Fruit fly (Drosophila melanogaster) whole organism, embryonic: ENCODE measurements around the gene CG3349.
A peak's percentile ranks its signal among the peaks of the same experiment; 100 is the strongest.

Source experiments
- Asciz ChIP-seq: fragments of 200-800 bp; sonication (Bioruptor generic); optimal IDR thresholded peaks from 2 replicates; lab custom pipeline; 2017; ENCODE audit warnings: missing biosample characterization, mild to moderate bottlenecking, missing genetic modification characterization, missing genetic modification reagents
- Awh ChIP-seq: fragments of 200-800 bp; sonication (Bioruptor generic); IDR thresholded peaks from 2 replicates; pipeline ENCODE4, ENCODE4 v1.3.6; 2022; ENCODE audit warnings: missing biosample characterization, missing genetic modification characterization
- B-H2 ChIP-seq: fragments of 200-800 bp; sonication (Bioruptor generic); optimal IDR thresholded peaks from 2 replicates; lab custom pipeline; 2018; ENCODE audit warnings: missing biosample characterization, mild to moderate bottlenecking, missing genetic modification characterization
- CG10654 ChIP-seq: fragments of 200-800 bp; sonication (Bioruptor generic); optimal IDR thresholded peaks from 2 replicates; lab custom pipeline; 2016; ENCODE audit warnings: missing biosample characterization, missing genetic modification characterization
- CG10959 ChIP-seq: fragments of 200-800 bp; sonication (Bioruptor generic); IDR thresholded peaks from 2 replicates; pipeline ENCODE4 v1.3.6; 2022; ENCODE audit warnings: missing biosample characterization, missing genetic modification characterization
- CG1233 ChIP-seq: fragments of 200-800 bp; sonication (Bioruptor generic); optimal IDR thresholded peaks from 4 replicates; lab custom pipeline; 2018; ENCODE audit warnings: missing biosample characterization, mild to moderate bottlenecking, missing genetic modification characterization
- CG12659 ChIP-seq: fragments of 200-800 bp; sonication (Bioruptor generic); optimal IDR thresholded peaks from 3 replicates; lab custom pipeline; 2017; ENCODE audit warnings: mild to moderate bottlenecking, missing biosample characterization, missing genetic modification reagents, missing genetic modification characterization
- CG14667 ChIP-seq: fragments of 200-800 bp; sonication (Bioruptor generic); IDR thresholded peaks from 2 replicates; pipeline ENCODE4 v1.3.6; 2022; ENCODE audit warnings: missing biosample characterization, missing genetic modification characterization
- CG1603 ChIP-seq: fragments of 200-800 bp; sonication (Bioruptor generic); optimal IDR thresholded peaks from 2 replicates; lab custom pipeline; 2019; ENCODE audit warnings: missing biosample characterization, mild to moderate bottlenecking, missing genetic modification characterization, moderate library complexity
- CG16813 ChIP-seq: fragments of 200-800 bp; sonication (Bioruptor generic); IDR thresholded peaks from 3 replicates; pipeline ENCODE4 v1.3.6; 2022; ENCODE audit warnings: missing biosample characterization, missing genetic modification characterization; ENCODE audit not compliant: partially characterized antibody
- CG31388 ChIP-seq: fragments of 200-800 bp; sonication (Bioruptor generic); optimal IDR thresholded peaks from 2 replicates; lab custom pipeline; 2016; ENCODE audit warnings: missing biosample characterization, missing genetic modification characterization
- CG34224 ChIP-seq: fragments of 200-800 bp; sonication (Bioruptor generic); IDR thresholded peaks from 3 replicates; pipeline ENCODE4 v1.3.6; 2022; ENCODE audit warnings: missing biosample characterization, missing genetic modification characterization; ENCODE audit not compliant: partially characterized antibody
- CG34422 ChIP-seq: fragments of 200-800 bp; sonication (Bioruptor generic); IDR thresholded peaks from 3 replicates; pipeline ENCODE4 v1.3.6; 2022; ENCODE audit warnings: missing biosample characterization, missing genetic modification characterization
- CG3995 ChIP-seq: fragments of 200-800 bp; sonication (Bioruptor generic); optimal IDR thresholded peaks from 3 replicates; lab custom pipeline; 2016; ENCODE audit warnings: missing biosample characterization, missing genetic modification characterization
- CG4617 ChIP-seq: fragments of 200-800 bp; sonication (Bioruptor generic); optimal IDR thresholded peaks from 3 replicates; lab custom pipeline; 2016; ENCODE audit warnings: missing biosample characterization, missing genetic modification characterization, borderline replicate concordance
- CG4730 ChIP-seq: fragments of 200-800 bp; sonication (Bioruptor generic); IDR thresholded peaks from 2 replicates; pipeline ENCODE4 v1.3.6; 2022; ENCODE audit warnings: missing biosample characterization, missing genetic modification characterization
- CG7745 ChIP-seq: fragments of 200-800 bp; sonication (Bioruptor generic); optimal IDR thresholded peaks from 2 replicates; lab custom pipeline; 2018; ENCODE audit warnings: missing biosample characterization, mild to moderate bottlenecking, missing genetic modification characterization, moderate library complexity
- CG7963 ChIP-seq: fragments of 200-800 bp; sonication (Bioruptor generic); IDR thresholded peaks from 3 replicates; pipeline ENCODE4 v1.3.6; 2022; ENCODE audit warnings: missing biosample characterization, missing genetic modification characterization; ENCODE audit not compliant: partially characterized antibody
- Doc3 ChIP-seq: fragments of 200-800 bp; sonication (Bioruptor generic); IDR thresholded peaks from 3 replicates; pipeline ENCODE4 v1.3.6; 2022; ENCODE audit warnings: missing biosample characterization, missing genetic modification characterization; ENCODE audit not compliant: partially characterized antibody
- Eip74EF ChIP-seq, 2 experiments: fragments of 200-800 bp in 1 of 2; fragments of >200 bp in 1 of 2; sonication (Bioruptor generic) in 1 of 2; optimal IDR thresholded peaks; 2 replicates each; lab custom pipeline; 2017 to 2019; ENCODE audit warnings: missing biosample characterization in 2 of 2, missing genetic modification characterization in 2 of 2, mild to moderate bottlenecking in 1 of 2, moderate library complexity in 1 of 2
- Elba2 ChIP-seq: fragments of 200-800 bp; sonication (Bioruptor generic); optimal IDR thresholded peaks from 3 replicates; lab custom pipeline; 2016; ENCODE audit warnings: missing biosample characterization, missing genetic modification characterization
- HmgZ ChIP-seq: fragments of 200-800 bp; sonication (Bioruptor generic); optimal IDR thresholded peaks from 2 replicates; lab custom pipeline; 2018; ENCODE audit warnings: missing biosample characterization, mild to moderate bottlenecking, missing genetic modification characterization
- Kr ChIP-seq: fragments of 200-800 bp; sonication (Bioruptor generic); optimal IDR thresholded peaks from 2 replicates; lab custom pipeline; 2017; ENCODE audit warnings: missing biosample characterization, mild to moderate bottlenecking, missing genetic modification characterization
- Lhr ChIP-seq: fragments of 200-800 bp; sonication (Bioruptor generic); optimal IDR thresholded peaks from 3 replicates; lab custom pipeline; 2017; ENCODE audit warnings: mild to moderate bottlenecking, missing biosample characterization, missing genetic modification reagents, missing genetic modification characterization
- Lpt ChIP-seq: fragments of >200 bp; optimal IDR thresholded peaks from 2 replicates; lab custom pipeline; 2018; ENCODE audit warnings: missing biosample characterization, missing genetic modification characterization
- Nf-YA ChIP-seq: fragments of 200-800 bp; sonication (Bioruptor generic); IDR thresholded peaks from 2 replicates; pipeline ENCODE4 v1.3.6; 2022; ENCODE audit warnings: missing biosample characterization, missing genetic modification characterization
- NfI ChIP-seq: fragments of 200-800 bp; sonication (Bioruptor generic); optimal IDR thresholded peaks from 3 replicates; lab custom pipeline; 2018; ENCODE audit warnings: missing biosample characterization, mild to moderate bottlenecking, missing genetic modification characterization, moderate library complexity
- Opbp ChIP-seq: fragments of 200-800 bp; sonication (Bioruptor generic); IDR thresholded peaks from 3 replicates; pipeline ENCODE4 v1.3.6; 2022; ENCODE audit warnings: missing biosample characterization, missing genetic modification characterization; ENCODE audit not compliant: partially characterized antibody
- Scr ChIP-seq: fragments of 200-800 bp; sonication (Bioruptor generic); IDR thresholded peaks from 2 replicates; pipeline ENCODE4 v1.3.6; 2022; ENCODE audit warnings: missing biosample characterization, missing genetic modification characterization; ENCODE audit not compliant: partially characterized antibody
- Six4 ChIP-seq: fragments of 200-800 bp; sonication (Bioruptor generic); optimal IDR thresholded peaks from 2 replicates; lab custom pipeline; 2016; ENCODE audit warnings: missing biosample characterization, missing genetic modification characterization
- ato ChIP-seq: fragments of 200-800 bp; sonication (Bioruptor generic); IDR thresholded peaks from 2 replicates; pipeline ENCODE4 v1.3.6; 2022; ENCODE audit warnings: missing biosample characterization, missing genetic modification characterization; ENCODE audit not compliant: partially characterized antibody
- da ChIP-seq: fragments of 200-800 bp; sonication (Bioruptor generic); optimal IDR thresholded peaks from 2 replicates; lab custom pipeline; 2016; ENCODE audit warnings: missing biosample characterization, missing genetic modification characterization
- dati ChIP-seq: fragments of 200-800 bp; sonication (Bioruptor generic); IDR thresholded peaks from 2 replicates; pipeline ENCODE4 v1.3.6; 2022; ENCODE audit warnings: missing biosample characterization, missing genetic modification characterization
- dmrt99B ChIP-seq: fragments of 200-800 bp; sonication (Bioruptor generic); optimal IDR thresholded peaks from 2 replicates; lab custom pipeline; 2018; ENCODE audit warnings: missing biosample characterization, mild to moderate bottlenecking, missing genetic modification characterization, moderate library complexity
- gcm2 ChIP-seq: fragments of 200-800 bp; sonication (Bioruptor generic); optimal IDR thresholded peaks from 2 replicates; lab custom pipeline; 2016; ENCODE audit warnings: missing biosample characterization, missing genetic modification characterization
- gfzf ChIP-seq: fragments of 200-800 bp; sonication (Bioruptor generic); optimal IDR thresholded peaks from 2 replicates; lab custom pipeline; 2016; ENCODE audit warnings: missing biosample characterization, mild to moderate bottlenecking, missing genetic modification characterization, moderate library complexity
- grn ChIP-seq: fragments of 200-800 bp; sonication (Bioruptor generic); optimal IDR thresholded peaks from 3 replicates; lab custom pipeline; 2017; ENCODE audit warnings: missing biosample characterization, missing genetic modification characterization
- gt ChIP-seq: fragments of 200-800 bp; sonication (Bioruptor generic); IDR thresholded peaks from 2 replicates; pipeline ENCODE4 v1.3.6; 2022; ENCODE audit warnings: missing biosample characterization, missing genetic modification characterization
- knrl ChIP-seq: fragments of 200-800 bp; sonication (Bioruptor generic); IDR thresholded peaks from 3 replicates; pipeline ENCODE4 v1.3.6; 2022; ENCODE audit warnings: missing biosample characterization, missing genetic modification characterization; ENCODE audit not compliant: partially characterized antibody
- nerfin-2 ChIP-seq: fragments of 200-800 bp; sonication (Bioruptor generic); IDR thresholded peaks from 2 replicates; pipeline ENCODE4 v1.3.6; 2022; ENCODE audit warnings: missing biosample characterization, missing genetic modification characterization; ENCODE audit not compliant: partially characterized antibody
- oc ChIP-seq: fragments of 200-800 bp; sonication (Bioruptor generic); optimal IDR thresholded peaks from 2 replicates; lab custom pipeline; 2018; ENCODE audit warnings: missing biosample characterization, mild to moderate bottlenecking, missing genetic modification characterization, moderate library complexity
- otp ChIP-seq: fragments of 200-800 bp; sonication (Bioruptor generic); IDR thresholded peaks from 3 replicates; pipeline ENCODE4, ENCODE4 v1.3.6; 2022; ENCODE audit warnings: missing biosample characterization, missing genetic modification characterization
- seq ChIP-seq: fragments of 200-800 bp; sonication (Bioruptor generic); IDR thresholded peaks from 2 replicates; pipeline ENCODE4 v1.3.6; 2022; ENCODE audit warnings: missing biosample characterization, missing genetic modification characterization
- sima ChIP-seq: fragments of 200-800 bp; sonication (Bioruptor generic); optimal IDR thresholded peaks from 2 replicates; lab custom pipeline; 2016; ENCODE audit warnings: missing biosample characterization, missing genetic modification characterization
- ssp ChIP-seq: fragments of 200-800 bp; sonication (Bioruptor generic); IDR thresholded peaks from 2 replicates; pipeline ENCODE4 v1.3.6; 2022; ENCODE audit warnings: missing biosample characterization, missing genetic modification characterization
- tgo ChIP-seq: fragments of 200-800 bp; sonication (Bioruptor generic); IDR thresholded peaks from 3 replicates; pipeline ENCODE4 v1.3.6; 2022; ENCODE audit warnings: missing biosample characterization, missing genetic modification characterization
- tx ChIP-seq: fragments of 200-800 bp; sonication (Bioruptor generic); optimal IDR thresholded peaks from 2 replicates; lab custom pipeline; 2016; ENCODE audit warnings: missing biosample characterization, missing genetic modification characterization
- vvl ChIP-seq: fragments of 200-800 bp; sonication (Bioruptor generic); IDR thresholded peaks from 2 replicates; pipeline ENCODE4 v1.3.6; 2022; ENCODE audit warnings: missing biosample characterization, missing genetic modification characterization
- wek ChIP-seq: fragments of 200-800 bp; sonication (Bioruptor generic); optimal IDR thresholded peaks from 3 replicates; lab custom pipeline; 2018; ENCODE audit warnings: missing biosample characterization, mild to moderate bottlenecking, missing genetic modification characterization, moderate library complexity

CG3349 gene

dm6 chr3L:14956288-14957032 lies 23.0 kb upstream of the CG3349 start (continued):
- no peak for TF ChIP-seq oc (tag; lab: Kevin White, UChicago)
- no peak for TF ChIP-seq ssp
- TF ChIP-seq wek (GFP tag; lab: Kevin White, UChicago): peak; percentile 32
- TF ChIP-seq CG1233 (GFP tag; lab: Kevin White, UChicago): peak; percentile 79
- TF ChIP-seq grn (GFP tag; lab: Kevin White, UChicago): peak; percentile 88
- TF ChIP-seq Asciz (GFP tag; lab: Kevin White, UChicago): peak; percentile 27
- TF ChIP-seq CG16813 (GFP tag; lab: Robert Waterston, UW): no peak
- no peak for TF ChIP-seq NfI (GFP tag; lab: Kevin White, UChicago)
- no peak for TF ChIP-seq ato (GFP tag; lab: Robert Waterston, UW)
- no peak for TF ChIP-seq sima (GFP tag; lab: Kevin White, UChicago)
- no peak for TF ChIP-seq gcm2 (GFP tag; lab: Kevin White, UChicago)
- TF ChIP-seq dati (GFP tag; lab: Robert Waterston, UW): no peak
- no peak for TF ChIP-seq CG31388 (GFP tag; lab: Kevin White, UChicago)
- TF ChIP-seq CG1603 (tag; lab: Kevin White, UChicago): peak; percentile 54
- TF ChIP-seq dmrt99B (tag; lab: Kevin White, UChicago): no peak
- TF ChIP-seq CG10654 (GFP tag; lab: Kevin White, UChicago): no peak
- no peak for TF ChIP-seq CG34224 (GFP tag; lab: Robert Waterston, UW)
- no peak for TF ChIP-seq da (GFP tag; lab: Kevin White, UChicago)
- TF ChIP-seq Lhr: peak; percentile 39
- TF ChIP-seq CG34422 (GFP tag; lab: Robert Waterston, UW): no peak
- no peak for TF ChIP-seq CG3995
- no peak for TF ChIP-seq CG12659 (GFP tag; lab: Kevin White, UChicago)
- TF ChIP-seq Scr: no peak
- no peak for TF ChIP-seq Six4 (GFP tag; lab: Kevin White, UChicago)
- no peak for TF ChIP-seq CG14667
- no peak for TF ChIP-seq gt
- no peak for TF ChIP-seq nerfin-2
- no peak for TF ChIP-seq CG7963 (GFP tag; lab: Robert Waterston, UW)
- no peak for TF ChIP-seq CG4730 (GFP tag; lab: Robert Waterston, UW)
- TF ChIP-seq CG7745: peak; percentile 85
- TF ChIP-seq Doc3: no peak
- no peak for TF ChIP-seq tx (GFP tag; lab: Kevin White, UChicago)
- no peak for TF ChIP-seq B-H2 (GFP tag; lab: Kevin White, UChicago)
- no peak for TF ChIP-seq tgo
- TF ChIP-seq vvl (GFP tag; lab: Robert Waterston, UW): no peak
- no peak for TF ChIP-seq seq (GFP tag; lab: Robert Waterston, UW)
- no peak for TF ChIP-seq Awh (GFP tag; lab: Robert Waterston, UW)
- TF ChIP-seq Nf-YA: no peak
- no peak for TF ChIP-seq gfzf (GFP tag; lab: Kevin White, UChicago)
- TF ChIP-seq Eip74EF (GFP tag; optimal IDR thresholded peaks at IDR 0.05; lab: Kevin White, UChicago): no peak
- TF ChIP-seq otp (GFP tag; lab: Robert Waterston, UW): no peak
- no peak for TF ChIP-seq CG4617 (GFP tag; lab: Kevin White, UChicago)
- TF ChIP-seq Opbp (GFP tag; lab: Robert Waterston, UW): no peak
- no peak for TF ChIP-seq Lpt
- TF ChIP-seq Elba2 (GFP tag; lab: Kevin White, UChicago): peak; percentile 8
- no peak for TF ChIP-seq CG10959 (GFP tag; lab: Robert Waterston, UW)
- no peak for TF ChIP-seq HmgZ (tag; lab: Kevin White, UChicago)
- no peak for TF ChIP-seq knrl (GFP tag; lab: Robert Waterston, UW)
- peak; percentile 98 for TF ChIP-seq Kr
